Fruit fly (Drosophila melanogaster) whole organism, embryonic: ENCODE data around the gene Prx5.

Experiments
- Asciz ChIP-seq: fragments of 200-800 bp; sonication (Bioruptor generic); optimal IDR thresholded peaks from 2 replicates; lab custom pipeline; 2017; ENCODE audit warnings: missing biosample characterization, mild to moderate bottlenecking, missing genetic modification characterization, missing genetic modification reagents
- Blimp-1 ChIP-seq: fragments of 200-800 bp; sonication (Bioruptor generic); optimal IDR thresholded peaks from 3 replicates; lab custom pipeline; 2018; ENCODE audit warnings: missing biosample characterization, missing genetic modification characterization, mild to moderate bottlenecking, moderate library complexity, missing genetic modification reagents
- CG10543 ChIP-seq: fragments of 200-800 bp; sonication (Bioruptor generic); optimal IDR thresholded peaks from 3 replicates; lab custom pipeline; 2017; ENCODE audit warnings: missing biosample characterization, mild to moderate bottlenecking, missing genetic modification characterization, moderate library complexity
- CG11456 ChIP-seq: fragments of 200-800 bp; sonication (Bioruptor generic); IDR thresholded peaks from 3 replicates; pipeline ENCODE4 v1.3.6; 2022; ENCODE audit warnings: missing biosample characterization, missing genetic modification characterization
- CG11560 ChIP-seq: fragments of 200-800 bp; sonication (Bioruptor generic); IDR thresholded peaks from 3 replicates; pipeline ENCODE4 v1.3.6; 2022; ENCODE audit warnings: missing biosample characterization, missing genetic modification characterization
- CG11723 ChIP-seq: fragments of 200-800 bp; sonication (Bioruptor generic); optimal IDR thresholded peaks from 2 replicates; lab custom pipeline; 2017; ENCODE audit warnings: missing biosample characterization, mild to moderate bottlenecking, missing genetic modification characterization
- CG12236 ChIP-seq: fragments of 200-800 bp; sonication (Bioruptor generic); optimal IDR thresholded peaks from 2 replicates; lab custom pipeline; 2016; ENCODE audit warnings: missing biosample characterization, missing genetic modification characterization
- CG1233 ChIP-seq: fragments of 200-800 bp; sonication (Bioruptor generic); optimal IDR thresholded peaks from 4 replicates; lab custom pipeline; 2018; ENCODE audit warnings: missing biosample characterization, mild to moderate bottlenecking, missing genetic modification characterization
- CG12744 ChIP-seq: fragments of 200-800 bp; sonication (Bioruptor generic); optimal IDR thresholded peaks from 2 replicates; lab custom pipeline; 2016; ENCODE audit warnings: missing biosample characterization, missing genetic modification characterization
- CG12769 ChIP-seq: fragments of 200-800 bp; sonication (Bioruptor generic); optimal IDR thresholded peaks from 2 replicates; lab custom pipeline; 2019; ENCODE audit warnings: missing biosample characterization, mild to moderate bottlenecking, missing genetic modification characterization, moderate library complexity
- CG13296 ChIP-seq: fragments of 200-800 bp; sonication (Bioruptor generic); optimal IDR thresholded peaks from 3 replicates; lab custom pipeline; 2018; ENCODE audit warnings: missing biosample characterization, mild to moderate bottlenecking, missing genetic modification characterization
- CG16813 ChIP-seq: fragments of 200-800 bp; sonication (Bioruptor generic); IDR thresholded peaks from 3 replicates; pipeline ENCODE4 v1.3.6; 2022; ENCODE audit warnings: missing biosample characterization, missing genetic modification characterization; ENCODE audit not compliant: partially characterized antibody
- CG17802 ChIP-seq: fragments of 200-800 bp; sonication (Bioruptor generic); optimal IDR thresholded peaks from 2 replicates; lab custom pipeline; 2018; ENCODE audit warnings: missing biosample characterization, mild to moderate bottlenecking, missing genetic modification characterization, moderate library complexity
- CG3163 ChIP-seq: fragments of 200-800 bp; sonication (Bioruptor generic); optimal IDR thresholded peaks from 3 replicates; lab custom pipeline; 2016; ENCODE audit warnings: missing biosample characterization, missing genetic modification characterization
- CG33213 ChIP-seq: fragments of 200-800 bp; sonication (Bioruptor generic); optimal IDR thresholded peaks from 3 replicates; lab custom pipeline; 2016; ENCODE audit warnings: missing biosample characterization, missing genetic modification characterization
- CG3407 ChIP-seq: fragments of 200-800 bp; sonication (Bioruptor generic); optimal IDR thresholded peaks from 2 replicates; lab custom pipeline; 2018; ENCODE audit warnings: missing biosample characterization, mild to moderate bottlenecking, missing genetic modification characterization
- CG42726 ChIP-seq: fragments of 200-800 bp; sonication (Bioruptor generic); IDR thresholded peaks from 2 replicates; pipeline ENCODE4 v1.3.6; 2022; ENCODE audit warnings: missing biosample characterization, missing genetic modification characterization; ENCODE audit not compliant: partially characterized antibody
- CG6254 ChIP-seq: fragments of 200-800 bp; sonication (Bioruptor generic); optimal IDR thresholded peaks from 3 replicates; lab custom pipeline; 2017; ENCODE audit warnings: mild to moderate bottlenecking, missing biosample characterization, missing genetic modification reagents, missing genetic modification characterization
- CG6813 ChIP-seq: fragments of 200-800 bp; sonication (Bioruptor generic); optimal IDR thresholded peaks from 2 replicates; lab custom pipeline; 2017; ENCODE audit warnings: missing biosample characterization, missing genetic modification characterization, mild to moderate bottlenecking, moderate library complexity, missing genetic modification reagents
- CHES-1-like ChIP-seq: fragments of 200-800 bp; sonication (Bioruptor generic); optimal IDR thresholded peaks from 2 replicates; lab custom pipeline; 2016; ENCODE audit warnings: missing biosample characterization, missing genetic modification characterization
- Elba2 ChIP-seq: fragments of 200-800 bp; sonication (Bioruptor generic); optimal IDR thresholded peaks from 3 replicates; lab custom pipeline; 2016; ENCODE audit warnings: missing biosample characterization, missing genetic modification characterization
- Fer1 ChIP-seq: fragments of 200-800 bp; sonication (Bioruptor generic); optimal IDR thresholded peaks from 2 replicates; lab custom pipeline; 2017; ENCODE audit warnings: missing biosample characterization, mild to moderate bottlenecking, missing genetic modification characterization
- Gsc ChIP-seq: fragments of 200-800 bp; sonication (Bioruptor generic); IDR thresholded peaks from 2 replicates; pipeline ENCODE4 v1.3.6; 2022; ENCODE audit warnings: missing biosample characterization, missing genetic modification characterization
- Hsf ChIP-seq: fragments of 200-800 bp; sonication (Bioruptor generic); optimal IDR thresholded peaks from 3 replicates; lab custom pipeline; 2016; ENCODE audit warnings: missing biosample characterization, missing genetic modification characterization
- Max ChIP-seq: fragments of 200-800 bp; sonication (Bioruptor generic); optimal IDR thresholded peaks from 2 replicates; lab custom pipeline; 2016; ENCODE audit warnings: missing biosample characterization, mild to moderate bottlenecking, missing genetic modification characterization
- Oaz ChIP-seq: fragments of 200-800 bp; sonication (Bioruptor generic); IDR thresholded peaks from 2 replicates; pipeline ENCODE4 v1.3.6; 2022; ENCODE audit warnings: missing biosample characterization, missing genetic modification characterization
- Scr ChIP-seq: fragments of 200-800 bp; sonication (Bioruptor generic); IDR thresholded peaks from 2 replicates; pipeline ENCODE4 v1.3.6; 2022; ENCODE audit warnings: missing biosample characterization, missing genetic modification characterization; ENCODE audit not compliant: partially characterized antibody
- Usf ChIP-seq: fragments of 200-800 bp; sonication (Bioruptor generic); optimal IDR thresholded peaks from 2 replicates; lab custom pipeline; 2017; ENCODE audit warnings: missing genotype, missing biosample characterization, missing genetic modification characterization
- Xrp1 ChIP-seq: fragments of 200-800 bp; sonication (Bioruptor generic); IDR thresholded peaks from 2 replicates; pipeline ENCODE4 v1.3.6; 2022; ENCODE audit warnings: missing biosample characterization, missing genetic modification characterization
- abd-A ChIP-seq: fragments of 200-800 bp; sonication (Bioruptor generic); optimal IDR thresholded peaks from 3 replicates; lab custom pipeline; 2019; ENCODE audit warnings: missing biosample characterization, mild to moderate bottlenecking, missing genetic modification characterization, moderate library complexity
- ase ChIP-seq: fragments of 200-800 bp; sonication (Bioruptor generic); IDR thresholded peaks from 3 replicates; pipeline ENCODE4 v1.3.6; 2022; ENCODE audit warnings: missing biosample characterization, missing genetic modification characterization
- caup ChIP-seq: fragments of 200-800 bp; sonication (Bioruptor generic); optimal IDR thresholded peaks from 3 replicates; lab custom pipeline; 2017; ENCODE audit warnings: missing biosample characterization, mild to moderate bottlenecking, missing genetic modification characterization, moderate library complexity; ENCODE audit not compliant: severe bottlenecking
- eve ChIP-seq, 2 experiments: fragments of >200 bp; optimal IDR thresholded peaks; 2 replicates each; lab custom pipeline; 2017; ENCODE audit warnings: missing biosample characterization in 2 of 2, missing genetic modification characterization in 2 of 2
- gcm2 ChIP-seq: fragments of 200-800 bp; sonication (Bioruptor generic); optimal IDR thresholded peaks from 2 replicates; lab custom pipeline; 2016; ENCODE audit warnings: missing biosample characterization, missing genetic modification characterization
- gt ChIP-seq: fragments of 200-800 bp; sonication (Bioruptor generic); IDR thresholded peaks from 2 replicates; pipeline ENCODE4 v1.3.6; 2022; ENCODE audit warnings: missing biosample characterization, missing genetic modification characterization
- h ChIP-seq: fragments of >200 bp; optimal IDR thresholded peaks from 2 replicates; lab custom pipeline; 2017
- hth ChIP-seq: fragments of >200 bp; optimal IDR thresholded peaks from 2 replicates; lab custom pipeline; 2017; ENCODE audit warnings: inconsistent platforms
- kah ChIP-seq: fragments of 200-800 bp; sonication (Bioruptor generic); optimal IDR thresholded peaks from 2 replicates; lab custom pipeline; 2018; ENCODE audit warnings: missing biosample characterization, mild to moderate bottlenecking, missing genetic modification characterization
- lola ChIP-seq, 3 experiments: fragments of >200 bp in 2 of 3; fragments of 200-800 bp in 1 of 3; sonication (Bioruptor generic) in 1 of 3; optimal IDR thresholded peaks; 2 replicates each; lab custom pipeline; 2017 to 2019; ENCODE audit warnings: missing biosample characterization in 3 of 3, missing genetic modification characterization in 3 of 3, mild to moderate bottlenecking in 1 of 3, moderate library complexity in 1 of 3
- maf-S ChIP-seq: fragments of 200-800 bp; sonication (Bioruptor generic); optimal IDR thresholded peaks from 2 replicates; lab custom pipeline; 2016; ENCODE audit warnings: missing biosample characterization, missing genetic modification characterization
- nerfin-1 ChIP-seq: fragments of 200-800 bp; sonication (Bioruptor generic); optimal IDR thresholded peaks from 3 replicates; lab custom pipeline; 2019; ENCODE audit warnings: missing biosample characterization, mild to moderate bottlenecking, missing genetic modification characterization, moderate library complexity
- pb ChIP-seq: fragments of 200-800 bp; sonication (Bioruptor generic); optimal IDR thresholded peaks from 3 replicates; lab custom pipeline; 2016; ENCODE audit warnings: missing biosample characterization, missing genetic modification characterization
- sima ChIP-seq: fragments of 200-800 bp; sonication (Bioruptor generic); optimal IDR thresholded peaks from 2 replicates; lab custom pipeline; 2016; ENCODE audit warnings: missing biosample characterization, missing genetic modification characterization
- sna ChIP-seq: fragments of 200-800 bp; sonication (Bioruptor generic); IDR thresholded peaks from 2 replicates; pipeline ENCODE4 v1.3.6; 2022; ENCODE audit warnings: missing biosample characterization, missing genetic modification characterization; ENCODE audit not compliant: partially characterized antibody
- sqz ChIP-seq: fragments of 200-800 bp; sonication (Bioruptor generic); optimal IDR thresholded peaks from 3 replicates; lab custom pipeline; 2018; ENCODE audit warnings: missing biosample characterization, mild to moderate bottlenecking, missing genetic modification characterization
- stc ChIP-seq: fragments of 200-800 bp; sonication (Bioruptor generic); IDR thresholded peaks from 2 replicates; pipeline ENCODE4 v1.3.6; 2022; ENCODE audit warnings: missing biosample characterization, missing genetic modification characterization
- vvl ChIP-seq: fragments of 200-800 bp; sonication (Bioruptor generic); IDR thresholded peaks from 2 replicates; pipeline ENCODE4 v1.3.6; 2022; ENCODE audit warnings: missing biosample characterization, missing genetic modification characterization
- wdn ChIP-seq: fragments of 200-800 bp; sonication (Bioruptor generic); IDR thresholded peaks from 2 replicates; pipeline ENCODE4 v1.3.6; 2022; ENCODE audit warnings: missing biosample characterization, missing genetic modification characterization
- z ChIP-seq: fragments of 200-800 bp; sonication (Bioruptor generic); IDR thresholded peaks from 3 replicates; pipeline ENCODE4 v1.3.6; 2022; ENCODE audit warnings: missing biosample characterization, missing genetic modification characterization
- zf30C ChIP-seq: fragments of 200-800 bp; sonication (Bioruptor generic); optimal IDR thresholded peaks from 3 replicates; lab custom pipeline; 2018; ENCODE audit warnings: missing biosample characterization, mild to moderate bottlenecking, missing genetic modification characterization

The Prx5 gene

DNA sequence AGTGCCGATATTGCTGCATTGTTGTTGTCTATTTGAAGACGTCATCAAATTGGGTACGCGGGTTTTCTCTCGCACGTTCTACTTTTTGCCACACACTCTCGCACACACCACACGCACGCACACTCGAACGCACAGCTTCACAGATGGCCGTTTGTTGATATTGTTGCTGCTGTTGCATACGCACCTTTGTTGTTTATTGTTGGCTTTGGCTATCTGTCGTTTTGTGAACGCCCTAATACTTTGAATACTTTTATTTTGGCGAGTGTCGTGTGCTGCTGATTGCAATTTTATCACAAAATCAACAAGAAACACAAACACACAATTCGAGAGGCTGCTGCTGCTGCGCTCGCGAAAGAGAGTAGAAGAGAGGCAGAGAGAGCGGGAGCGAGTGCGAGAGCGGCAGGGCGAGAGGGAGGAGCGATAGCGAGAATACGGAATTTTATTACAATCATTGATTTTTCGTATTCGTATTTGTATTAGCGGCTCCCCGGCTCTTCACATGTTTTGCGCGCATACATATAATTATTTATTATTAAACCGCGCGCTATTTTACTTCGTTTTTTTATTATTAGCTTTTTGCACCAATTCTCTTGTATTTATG is 31.5 kb upstream of the Prx5 start (continued):
- TF ChIP-seq pb (GFP tag; lab: Kevin White, UChicago) (peak; percentile 49), CG6813 (GFP tag; lab: Kevin White, UChicago) (peak; percentile 58), CG11456 (GFP tag; lab: Robert Waterston, UW) (no peak), CG17802 (tag; lab: Kevin White, UChicago) (no peak), Xrp1 (GFP tag; lab: Robert Waterston, UW) (no peak), CG10543 (GFP tag; lab: Kevin White, UChicago) (peak; percentile 48), CG11560 (tag; lab: Robert Waterston, UW) (no peak), Gsc (GFP tag; lab: Robert Waterston, UW) (no peak), CG13296 (GFP tag; lab: Kevin White, UChicago) (peak; percentile 80), zf30C (GFP tag; lab: Kevin White, UChicago) (no peak), caup (GFP tag; lab: Kevin White, UChicago) (peak; percentile 51), CG3163 (peak; percentile 27), gt (GFP tag; lab: Robert Waterston, UW) (no peak), ase (GFP tag; lab: Robert Waterston, UW) (no peak), Elba2 (peak; percentile 36), eve (GFP tag; optimal IDR thresholded peaks at IDR 0.05; lab: Kevin White, UChicago) (no peak), CG12769 (tag; lab: Kevin White, UChicago) (peak; percentile 34), sqz (GFP tag; lab: Kevin White, UChicago) (peak; percentile 58), CG3407 (GFP tag; lab: Kevin White, UChicago) (peak; percentile 55), Max (peak; percentile 4), wdn (GFP tag; lab: Robert Waterston, UW) (no peak), CG11723 (peak; percentile 62), Asciz (peak; percentile 75), CG6254 (GFP tag; lab: Kevin White, UChicago) (no peak), Usf (GFP tag; lab: Kevin White, UChicago) (no peak), abd-A (tag; lab: Kevin White, UChicago) (peak; percentile 4), CG12236 (GFP tag; lab: Kevin White, UChicago) (peak; percentile 22), lola (GFP tag; optimal IDR thresholded peaks at IDR 0.05; lab: Kevin White, UChicago) (peak in 1 of 3 experiments; percentile 19), Blimp-1 (GFP tag; lab: Kevin White, UChicago) (peak; percentile 22), CG1233 (GFP tag; lab: Kevin White, UChicago) (peak; percentile 43), z (no peak), h (no peak), CHES-1-like (GFP tag; lab: Kevin White, UChicago) (peak; percentile 44), sima (peak; percentile 16), Oaz (no peak), CG12744 (GFP tag; lab: Kevin White, UChicago) (peak; percentile 39), nerfin-1 (peak; percentile 71), Hsf (GFP tag; lab: Kevin White, UChicago) (peak; percentile 9), maf-S (GFP tag; lab: Kevin White, UChicago) (peak; percentile 3), CG16813 (GFP tag; lab: Robert Waterston, UW) (no peak), CG33213 (GFP tag; lab: Kevin White, UChicago) (peak; percentile 46), vvl (GFP tag; lab: Robert Waterston, UW) (no peak), sna (no peak), kah (GFP tag; lab: Kevin White, UChicago) (peak; percentile 60), Fer1 (GFP tag; lab: Kevin White, UChicago) (peak; percentile 83), CG42726 (no peak), gcm2 (GFP tag; lab: Kevin White, UChicago) (no peak), stc (no peak), Scr (GFP tag; lab: Robert Waterston, UW) (no peak), hth (lab: Kevin White, UChicago) (no peak)
